Fruit fly (Drosophila melanogaster): Measurements from ENCODE around the gene Faf2.
A peak's percentile ranks its signal among the peaks of the same experiment; 100 is the strongest.

The Faf2 gene

dm6 chr2L:18695404-18695804 lies 13.1 kb downstream of the Faf2 start, which contains the start of the genes CG10383 and CG10338 (continued):
- TF ChIP-seq nom (GFP tag; optimal IDR thresholded peaks at IDR 0.05) = peak; percentile 17
- TF ChIP-seq br (optimal IDR thresholded peaks at IDR 0.05) = no peak
- peak; percentile 76 for TF ChIP-seq CG31224 (GFP tag; IDR thresholded peaks at IDR 0.05)
- peak; percentile 65 for TF ChIP-seq HHEX (GFP tag; optimal IDR thresholded peaks at IDR 0.05)
- TF ChIP-seq ttk (GFP tag; IDR thresholded peaks at IDR 0.05) = peak; percentile 91
- peak; percentile 61 for TF ChIP-seq CG4328 (GFP tag; optimal IDR thresholded peaks at IDR 0.05)
- TF ChIP-seq tap (tag; optimal IDR thresholded peaks at IDR 0.05) = peak; percentile 31
- TF ChIP-seq Neu2 (GFP tag; optimal IDR thresholded peaks at IDR 0.05; ENCODE audit: borderline replicate concordance) = peak; percentile 62
- TF ChIP-seq pzg (GFP tag; optimal IDR thresholded peaks at IDR 0.05) = peak; percentile 90
- TF ChIP-seq CG13894 (tag; optimal IDR thresholded peaks at IDR 0.05) = peak; percentile 68
- peak; percentile 22 for TF ChIP-seq grn (GFP tag; optimal IDR thresholded peaks at IDR 0.05)
- TF ChIP-seq Lhr (GFP tag; optimal IDR thresholded peaks at IDR 0.05) = peak; percentile 62
- TF ChIP-seq Jarid2 (GFP tag; optimal IDR thresholded peaks at IDR 0.05) = peak; percentile 46
- TF ChIP-seq Gsc (GFP tag; IDR thresholded peaks at IDR 0.05) = peak; percentile 63
- no peak for TF ChIP-seq CG10565 (GFP tag; optimal IDR thresholded peaks at IDR 0.05)
- TF ChIP-seq CG34376 (GFP tag; optimal IDR thresholded peaks at IDR 0.05) = peak; percentile 72
- TF ChIP-seq disco-r (GFP tag; optimal IDR thresholded peaks at IDR 0.05) = peak; percentile 79
- TF ChIP-seq CG15269 (tag; optimal IDR thresholded peaks at IDR 0.05) = peak; percentile 76
- no peak for TF ChIP-seq CG16813 (GFP tag; IDR thresholded peaks at IDR 0.05; ENCODE audit: partially characterized antibody)
- peak; percentile 86 for TF ChIP-seq CG9876 (GFP tag; optimal IDR thresholded peaks at IDR 0.05)
- TF ChIP-seq cas (GFP tag; IDR thresholded peaks at IDR 0.05) = peak; percentile 67
- TF ChIP-seq CG7271 (tag; optimal IDR thresholded peaks at IDR 0.05) = peak; percentile 53
- TF ChIP-seq CG16779 (GFP tag; IDR thresholded peaks at IDR 0.05) = peak; percentile 93
- TF ChIP-seq lab (GFP tag; optimal IDR thresholded peaks at IDR 0.05) = peak; percentile 94
- TF ChIP-seq Max (GFP tag; optimal IDR thresholded peaks at IDR 0.05) = peak; percentile 78
- TF ChIP-seq PHDP (tag; optimal IDR thresholded peaks at IDR 0.05) = peak; percentile 82
- peak; percentile 58 for TF ChIP-seq CG12071 (GFP tag; optimal IDR thresholded peaks at IDR 0.05)
- peak; percentile 26 for TF ChIP-seq CG17802 (tag; optimal IDR thresholded peaks at IDR 0.05)
- TF ChIP-seq tll (GFP tag; optimal IDR thresholded peaks at IDR 0.05) = peak in 1 of 2 experiments; percentile 62
- TF ChIP-seq CG2678 (tag; optimal IDR thresholded peaks at IDR 0.05) = peak; percentile 79
- TF ChIP-seq ac (GFP tag; optimal IDR thresholded peaks at IDR 0.05) = no peak
- peak; percentile 93 for TF ChIP-seq Gug (GFP tag; IDR thresholded peaks at IDR 0.05)
- TF ChIP-seq NC2β (GFP tag; optimal IDR thresholded peaks at IDR 0.05) = peak; percentile 89
- peak; percentile 92 for TF ChIP-seq CG18599 (GFP tag; optimal IDR thresholded peaks at IDR 0.05)
- TF ChIP-seq hth (optimal IDR thresholded peaks at IDR 0.05) = no peak
- peak; percentile 91 for TF ChIP-seq CG8944 (GFP tag; optimal IDR thresholded peaks at IDR 0.05)
- no peak for TF ChIP-seq zen2 (GFP tag; IDR thresholded peaks at IDR 0.05; ENCODE audit: partially characterized antibody)
- peak; percentile 76 for TF ChIP-seq CG12744 (GFP tag; optimal IDR thresholded peaks at IDR 0.05)
- TF ChIP-seq CG33557 (GFP tag; optimal IDR thresholded peaks at IDR 0.05) = peak; percentile 49
- peak; percentile 88 for TF ChIP-seq maf-S (GFP tag; optimal IDR thresholded peaks at IDR 0.05)
- no peak for TF ChIP-seq cad (GFP tag; optimal IDR thresholded peaks at IDR 0.05)
- TF ChIP-seq tup (GFP tag; optimal IDR thresholded peaks at IDR 0.05) = peak; percentile 73
- peak; percentile 80 for TF ChIP-seq CG7839 (tag; optimal IDR thresholded peaks at IDR 0.05)
- TF ChIP-seq Vsx1 (GFP tag; optimal IDR thresholded peaks at IDR 0.05) = peak; percentile 60
- peak; percentile 89 for TF ChIP-seq Myb (GFP tag; optimal IDR thresholded peaks at IDR 0.05)
- TF ChIP-seq zf30C (GFP tag; optimal IDR thresholded peaks at IDR 0.05) = no peak
- TF ChIP-seq sima (GFP tag; optimal IDR thresholded peaks at IDR 0.05) = no peak
- TF ChIP-seq CG1529 (GFP tag; optimal IDR thresholded peaks at IDR 0.05) = peak; percentile 28
- no peak for TF ChIP-seq hbn (GFP tag; IDR thresholded peaks at IDR 0.05; ENCODE audit: partially characterized antibody)
- peak; percentile 61 for TF ChIP-seq CrebB (tag; optimal IDR thresholded peaks at IDR 0.05)
